Worm (Caenorhabditis elegans): ENCODE results near the gene yap-1.

DNA sequence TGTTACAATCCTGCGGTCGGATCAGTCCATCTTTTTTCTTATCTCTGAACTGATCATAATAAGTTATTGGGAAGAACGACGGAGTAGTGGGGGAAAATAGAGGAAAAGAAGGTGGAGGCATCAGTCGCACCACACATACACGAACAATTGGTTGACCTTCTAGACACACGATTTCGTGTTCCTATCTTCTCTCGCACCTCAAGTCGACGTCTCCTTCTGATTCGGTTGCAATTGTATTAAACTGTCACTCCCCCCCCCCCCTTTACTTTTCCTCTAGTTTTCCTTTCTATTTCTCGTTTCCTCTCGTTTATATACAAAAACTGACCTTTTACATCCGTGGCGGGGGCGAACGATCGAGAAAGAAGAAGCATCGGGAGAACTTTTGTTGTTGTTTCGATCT is 511 bp upstream of the yap-1 start:
- no peak for TF ChIP-seq F13C5.2 (tag; optimal IDR thresholded peaks at IDR 0.05)
- TF ChIP-seq ets-7 (tag; optimal IDR thresholded peaks at IDR 0.05): no peak
- no peak for TF ChIP-seq tra-4 (tag; optimal IDR thresholded peaks at IDR 0.05)
- no peak for TF ChIP-seq ama-1 (optimal IDR thresholded peaks at IDR 0.05)
- no peak for TF ChIP-seq sea-1 (GFP tag; conservative IDR thresholded peaks at IDR 0.05)
- TF ChIP-seq aly-1 (tag; optimal IDR thresholded peaks at IDR 0.05): no peak
- TF ChIP-seq ceh-13 (GFP tag; optimal IDR thresholded peaks at IDR 0.05): no peak
